Worm (Caenorhabditis elegans) whole organism, L1 larva: ENCODE measurements around the gene pals-27.

Experiments used
- C16A3.4 ChIP-seq: fragments of 150-350 bp; optimal IDR thresholded peaks from 2 replicates; lab custom pipeline; 2014; ENCODE audit warnings: missing biosample characterization, missing genetic modification characterization
- C34B4.2 ChIP-seq: sonication (generic microtip); optimal IDR thresholded peaks from 2 replicates; lab custom pipeline; 2017; ENCODE audit warnings: mild to moderate bottlenecking, missing genetic modification characterization, missing compliant biosample characterization
- blmp-1 ChIP-seq: fragments of 150-350 bp; optimal IDR thresholded peaks from 2 replicates; lab custom pipeline; 2014; ENCODE audit warnings: missing biosample characterization, missing genetic modification characterization
- ceh-82 ChIP-seq, 3 experiments: fragments of 150-350 bp in 1 of 3; sonication (generic microtip) in 2 of 3; optimal IDR thresholded peaks; 2 replicates each; lab custom pipeline; 2014 to 2017; ENCODE audit warnings: missing biosample characterization in 3 of 3, missing genetic modification characterization in 3 of 3
- ces-1 ChIP-seq: fragments of 150-350 bp; optimal IDR thresholded peaks from 2 replicates; lab custom pipeline; 2014; ENCODE audit warnings: missing biosample characterization, missing genetic modification reagents, missing genetic modification characterization
- dpl-1 ChIP-seq, 3 experiments: fragments of 150-350 bp in 2 of 3; sonication (generic microtip) in 1 of 3; optimal IDR thresholded peaks; 2 replicates each; lab custom pipeline; 2014 to 2017; ENCODE audit warnings: missing biosample characterization in 3 of 3, missing genetic modification characterization in 3 of 3, missing genetic modification reagents in 3 of 3
- dsc-1 ChIP-seq: sonication (generic microtip); optimal IDR thresholded peaks from 2 replicates; lab custom pipeline; 2016; ENCODE audit warnings: mild to moderate bottlenecking, missing genetic modification characterization, missing compliant biosample characterization
- efl-1 ChIP-seq, 4 experiments: fragments of 150-350 bp; optimal IDR thresholded peaks in 3 of 4; peaks in 1 of 4; 1 replicate in 1 of 4; 2 replicates in 3 of 4; lab custom pipeline; 2014; ENCODE audit warnings: missing biosample characterization in 2 of 4, missing genetic modification characterization in 2 of 4, missing genetic modification reagents in 2 of 4
- elt-3 ChIP-seq, 6 experiments: fragments of 150-350 bp in 1 of 6; sonication (generic microtip); optimal IDR thresholded peaks; 2 replicates each; lab custom pipeline; 2017 to 2018; ENCODE audit warnings: missing biosample characterization in 6 of 6, missing genetic modification characterization in 6 of 6, inconsistent platforms in 1 of 6
- ets-5 ChIP-seq: fragments of 200-800 bp; sonication (Bioruptor generic); IDR thresholded peaks from 2 replicates; pipeline ENCODE4 v1.3.6; 2022; ENCODE audit warnings: missing genetic modification characterization, missing compliant biosample characterization
- fkh-8 ChIP-seq: sonication (generic microtip); optimal IDR thresholded peaks from 2 replicates; lab custom pipeline; 2016; ENCODE audit warnings: mild to moderate bottlenecking, missing genetic modification characterization, missing compliant biosample characterization
- grh-1 ChIP-seq: fragments of 200-800 bp; sonication (Bioruptor generic); IDR thresholded peaks from 2 replicates; pipeline ENCODE4 v1.3.6; 2022; ENCODE audit warnings: missing genetic modification reagents, missing genetic modification characterization, missing compliant biosample characterization
- irx-1 ChIP-seq: sonication (generic microtip); optimal IDR thresholded peaks from 2 replicates; lab custom pipeline; 2016; ENCODE audit warnings: missing genetic modification characterization, missing compliant biosample characterization
- isw-1 ChIP-seq: fragments of 200-800 bp; sonication (Bioruptor generic); IDR thresholded peaks from 2 replicates; pipeline ENCODE4 v1.3.6; 2022; ENCODE audit warnings: missing genetic modification characterization, missing compliant biosample characterization
- lin-14 ChIP-seq: fragments of 200-800 bp; sonication (Bioruptor generic); optimal IDR thresholded peaks from 2 replicates; lab custom pipeline; 2018; ENCODE audit warnings: mild to moderate bottlenecking, missing genetic modification characterization, moderate library complexity, missing compliant biosample characterization
- lin-35 ChIP-seq, 2 experiments: fragments of 150-350 bp; optimal IDR thresholded peaks; 2 replicates each; lab custom pipeline; 2014; ENCODE audit warnings: missing biosample characterization in 2 of 2, missing genetic modification characterization in 2 of 2, missing genetic modification reagents in 2 of 2
- lir-3 ChIP-seq: sonication (generic microtip); optimal IDR thresholded peaks from 2 replicates; lab custom pipeline; 2016; ENCODE audit warnings: mild to moderate bottlenecking, missing genetic modification characterization, moderate library complexity, missing compliant biosample characterization; ENCODE audit not compliant: poor library complexity
- lsy-2 ChIP-seq, 2 experiments: fragments of 150-350 bp; optimal IDR thresholded peaks; 2 replicates each; lab custom pipeline; 2014; ENCODE audit warnings: missing biosample characterization in 2 of 2, missing genetic modification characterization in 2 of 2
- mab-9 ChIP-seq: fragments of 200-800 bp; sonication (Bioruptor generic); IDR thresholded peaks from 2 replicates; pipeline ENCODE4 v1.3.6; 2022; ENCODE audit warnings: missing genetic modification reagents, missing genetic modification characterization, missing compliant biosample characterization
- mdl-1 ChIP-seq, 2 experiments: fragments of 150-350 bp; optimal IDR thresholded peaks; 2 replicates each; lab custom pipeline; 2014 to 2017; ENCODE audit warnings: missing biosample characterization in 2 of 2, missing genetic modification characterization in 2 of 2, inconsistent platforms in 1 of 2
- mef-2 ChIP-seq: fragments of 150-350 bp; optimal IDR thresholded peaks from 2 replicates; lab custom pipeline; 2014; ENCODE audit warnings: missing biosample characterization, missing genetic modification characterization
- mep-1 ChIP-seq: fragments of 150-350 bp; optimal IDR thresholded peaks from 2 replicates; lab custom pipeline; 2014; ENCODE audit warnings: missing biosample characterization, missing genetic modification characterization
- nhr-11 ChIP-seq: fragments of 150-350 bp; optimal IDR thresholded peaks from 2 replicates; lab custom pipeline; 2014; ENCODE audit warnings: missing biosample characterization, missing genetic modification characterization
- nhr-19 ChIP-seq: fragments of 200-800 bp; sonication (Bioruptor generic); conservative IDR thresholded peaks from 2 replicates; pipeline ENCODE4 v1.3.6; 2022; ENCODE audit warnings: missing genetic modification characterization, missing compliant biosample characterization
- nhr-20 ChIP-seq: sonication (generic microtip); optimal IDR thresholded peaks from 2 replicates; lab custom pipeline; 2016; ENCODE audit warnings: mild to moderate bottlenecking, missing genetic modification characterization, missing compliant biosample characterization
- nhr-47 ChIP-seq: sonication (generic microtip); optimal IDR thresholded peaks from 2 replicates; lab custom pipeline; 2016; ENCODE audit warnings: mild to moderate bottlenecking, missing genetic modification characterization, moderate library complexity, missing compliant biosample characterization
- nhr-71 ChIP-seq: sonication (generic microtip); optimal IDR thresholded peaks from 2 replicates; lab custom pipeline; 2016; ENCODE audit warnings: mild to moderate bottlenecking, missing genetic modification characterization, moderate library complexity, missing compliant biosample characterization
- nhr-85 ChIP-seq: sonication (generic microtip); peaks from one replicate; lab custom pipeline; 2016; ENCODE audit warnings: missing genetic modification characterization, inconsistent platforms, missing compliant biosample characterization
- nhr-90 ChIP-seq: sonication (generic microtip); optimal IDR thresholded peaks from 2 replicates; lab custom pipeline; 2016; ENCODE audit warnings: mild to moderate bottlenecking, missing genetic modification characterization, missing compliant biosample characterization; ENCODE audit not compliant: poor library complexity
- pag-3 ChIP-seq: sonication (generic microtip); optimal IDR thresholded peaks from 2 replicates; lab custom pipeline; 2017; ENCODE audit warnings: missing genetic modification characterization, mild to moderate bottlenecking, missing compliant biosample characterization, antibody characterized with exemption, borderline replicate concordance; ENCODE audit not compliant: insufficient read depth
- rnt-1 ChIP-seq: sonication (generic microtip); optimal IDR thresholded peaks from 2 replicates; lab custom pipeline; 2016; ENCODE audit warnings: mild to moderate bottlenecking, missing genetic modification characterization, moderate library complexity, missing compliant biosample characterization
- skn-1 ChIP-seq: fragments of 150-350 bp; optimal IDR thresholded peaks from 2 replicates; lab custom pipeline; 2014; ENCODE audit warnings: missing biosample characterization, missing genetic modification characterization
- snpc-4 ChIP-seq: fragments of 150-350 bp; optimal IDR thresholded peaks from 2 replicates; lab custom pipeline; 2014; ENCODE audit warnings: missing biosample characterization, missing genetic modification characterization
- snu-23 ChIP-seq: sonication (generic microtip); optimal IDR thresholded peaks from 2 replicates; lab custom pipeline; 2016; ENCODE audit warnings: missing genetic modification characterization, missing compliant biosample characterization
- sox-4 ChIP-seq: sonication (generic microtip); optimal IDR thresholded peaks from 2 replicates; lab custom pipeline; 2016; ENCODE audit warnings: missing genetic modification characterization, missing compliant biosample characterization
- sup-37 ChIP-seq: fragments of 200-800 bp; sonication (Bioruptor generic); optimal IDR thresholded peaks from 2 replicates; lab custom pipeline; 2018; ENCODE audit warnings: mild to moderate bottlenecking, missing genetic modification characterization, missing compliant biosample characterization
- swsn-7 ChIP-seq: sonication (generic microtip); optimal IDR thresholded peaks from 2 replicates; lab custom pipeline; 2016; ENCODE audit warnings: missing genetic modification characterization, missing compliant biosample characterization
- tbx-2 ChIP-seq: sonication (generic microtip); optimal IDR thresholded peaks from 2 replicates; lab custom pipeline; 2016; ENCODE audit warnings: missing genetic modification characterization, missing compliant biosample characterization
- unc-130 ChIP-seq: fragments of 150-350 bp; optimal IDR thresholded peaks from 2 replicates; lab custom pipeline; 2017; ENCODE audit warnings: missing biosample characterization, missing genetic modification characterization, inconsistent platforms
- unc-30 ChIP-seq: sonication (generic microtip); optimal IDR thresholded peaks from 2 replicates; lab custom pipeline; 2017; ENCODE audit warnings: missing biosample characterization, missing genetic modification characterization
- unc-62 ChIP-seq: fragments of 150-350 bp; optimal IDR thresholded peaks from 2 replicates; lab custom pipeline; 2014; ENCODE audit warnings: missing biosample characterization, missing genetic modification reagents, missing genetic modification characterization
- xbp-1 ChIP-seq: sonication (generic microtip); optimal IDR thresholded peaks from 2 replicates; lab custom pipeline; 2016; ENCODE audit warnings: missing genetic modification characterization, missing compliant biosample characterization
- zip-4 ChIP-seq: fragments of 200-800 bp; sonication (Bioruptor generic); optimal IDR thresholded peaks from 2 replicates; lab custom pipeline; 2018; ENCODE audit warnings: mild to moderate bottlenecking, missing genetic modification characterization, moderate library complexity, missing compliant biosample characterization

pals-27 gene

ce11 chrIII:4381343-4381742 lies at the start of gene pals-27:
pals-27 (plus strand) TSS chrIII:4381643.
- TF ChIP-seq dsc-1 (tag; lab: Kevin White, UChicago), result no peak
- no peak for TF ChIP-seq lir-3 (tag; lab: Kevin White, UChicago)
- no peak for TF ChIP-seq sup-37 (GFP tag; lab: Kevin White, UChicago)

DNA sequence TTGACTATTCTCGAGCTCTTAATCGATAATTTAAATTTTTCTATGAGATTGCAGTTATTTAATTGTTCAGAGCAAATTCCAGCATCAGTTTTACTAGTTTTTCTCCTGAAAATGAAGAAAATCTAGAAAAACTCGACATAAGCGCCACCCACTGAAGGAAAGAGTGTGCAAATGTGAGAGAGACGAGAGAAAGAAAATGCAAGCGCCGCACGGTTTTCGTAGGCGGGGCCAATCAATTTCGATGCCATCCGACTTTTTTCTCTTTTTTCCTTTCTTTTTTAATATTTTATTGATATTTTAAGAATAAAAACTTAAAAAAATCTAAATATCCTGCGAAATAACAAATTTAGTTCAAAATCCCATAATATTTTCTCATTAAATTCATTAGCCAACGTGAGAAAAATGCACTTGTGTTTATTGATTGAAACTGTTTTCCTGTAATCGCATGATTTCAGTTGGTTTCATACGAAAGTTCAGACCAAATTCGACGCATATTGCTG lies 48.9 kb upstream of the pals-27 start, which contains the start of gene cdk-12:
Gene cdk-12, plus strand, starts transcription at position 450 of the 500 bp plus-strand sequence.
- TF ChIP-seq xbp-1 (tag; lab: Kevin White, UChicago), result peak; percentile 53
- peak; percentile 35 for TF ChIP-seq nhr-90 (tag; lab: Kevin White, UChicago)
- peak; percentile 6 for TF ChIP-seq irx-1 (tag; lab: Kevin White, UChicago)
- peak; percentile 66 for TF ChIP-seq nhr-71 (tag; lab: Kevin White, UChicago)
- no peak for TF ChIP-seq sup-37 (GFP tag; lab: Kevin White, UChicago)
- TF ChIP-seq lsy-2 (tag; optimal IDR thresholded peaks at IDR 0.05; lab: Kevin White, UChicago), result peak; percentile 62 to 72
- no peak for TF ChIP-seq C34B4.2 (tag; lab: Kevin White, UChicago)
- TF ChIP-seq dsc-1 (tag; lab: Kevin White, UChicago), result peak; percentile 19
- peak in 1 of 6 experiments; percentile 73 for TF ChIP-seq elt-3 (tag; optimal IDR thresholded peaks at IDR 0.05; lab: Kevin White, UChicago)
- peak; percentile 51 for TF ChIP-seq nhr-47 (tag; lab: Kevin White, UChicago)
- peak; percentile 20 for TF ChIP-seq snpc-4 (tag; lab: Kevin White, UChicago)
- TF ChIP-seq pag-3 (tag; lab: Kevin White, UChicago), result peak; percentile 69
- no peak for TF ChIP-seq isw-1 (GFP tag; lab: Robert Waterston, UW)
- peak; percentile 38 to 52 for TF ChIP-seq lin-35 (GFP tag; optimal IDR thresholded peaks at IDR 0.05; lab: Kevin White, UChicago)
- peak; percentile 35 for TF ChIP-seq C16A3.4 (tag; lab: Kevin White, UChicago)
- peak; percentile 39 to 57 for TF ChIP-seq efl-1 (optimal IDR thresholded peaks at IDR 0.05; lab: Kevin White, UChicago)
- TF ChIP-seq efl-1 (GFP tag; optimal IDR thresholded peaks at IDR 0.05 in 1 of 2; lab: Kevin White, UChicago), result peak; percentile 51 to 94
- peak; percentile 53 for TF ChIP-seq blmp-1 (tag; lab: Kevin White, UChicago)
- TF ChIP-seq skn-1 (tag; lab: Kevin White, UChicago), result peak; percentile 66
- peak; percentile 57 for TF ChIP-seq lin-14 (GFP tag; lab: Kevin White, UChicago)
- peak; percentile 60 for TF ChIP-seq snu-23 (GFP tag; lab: Kevin White, UChicago)
- TF ChIP-seq ets-5 (GFP tag; lab: Robert Waterston, UW), result no peak
- no peak for TF ChIP-seq unc-130 (tag; lab: Kevin White, UChicago)
- TF ChIP-seq zip-4, result no peak
- no peak for TF ChIP-seq sox-4
- TF ChIP-seq unc-30, result no peak
- peak; percentile 52 for TF ChIP-seq swsn-7 (tag; lab: Kevin White, UChicago)
- TF ChIP-seq mef-2 (tag; lab: Kevin White, UChicago), result no peak
- TF ChIP-seq ces-1 (GFP tag; lab: Kevin White, UChicago), result no peak
- no peak for TF ChIP-seq grh-1 (GFP tag; lab: Robert Waterston, UW)
- TF ChIP-seq fkh-8 (tag; lab: Kevin White, UChicago), result no peak
- peak; percentile 9 for TF ChIP-seq nhr-85 (tag; lab: Kevin White, UChicago)
- TF ChIP-seq ceh-82 (tag; optimal IDR thresholded peaks at IDR 0.05; lab: Kevin White, UChicago), result peak in 1 of 3 experiments; percentile 56
- peak; percentile 34 to 62 (median 36) for TF ChIP-seq dpl-1 (GFP tag; optimal IDR thresholded peaks at IDR 0.05; lab: Kevin White, UChicago)
- TF ChIP-seq mab-9 (GFP tag; lab: Robert Waterston, UW), result no peak
- peak in 1 of 2 experiments; percentile 34 for TF ChIP-seq mdl-1 (tag; optimal IDR thresholded peaks at IDR 0.05; lab: Kevin White, UChicago)
- TF ChIP-seq nhr-11, result no peak
- peak; percentile 34 for TF ChIP-seq nhr-20 (tag; lab: Kevin White, UChicago)
- TF ChIP-seq tbx-2 (tag; lab: Kevin White, UChicago), result peak; percentile 28
- TF ChIP-seq rnt-1 (tag; lab: Kevin White, UChicago), result peak; percentile 70
- TF ChIP-seq unc-62 (GFP tag; lab: Kevin White, UChicago), result no peak
- TF ChIP-seq nhr-19 (GFP tag; lab: Robert Waterston, UW), result peak; percentile 29
- peak; percentile 63 for TF ChIP-seq mep-1 (tag; lab: Kevin White, UChicago)
- TF ChIP-seq, all 84 proteins: peak for 27
